Fruit fly (Drosophila melanogaster) whole organism, larva: ENCODE measurements around the gene Naa60.
A peak's percentile ranks its signal among the peaks of the same experiment; 100 is the strongest.

Experiments used
- noc ChIP-seq: fragments of 200-800 bp; sonication (Bioruptor generic); optimal IDR thresholded peaks from 3 replicates; lab custom pipeline; 2019; ENCODE audit warnings: missing biosample characterization, mild to moderate bottlenecking, missing genetic modification characterization, moderate library complexity

Gene Naa60

DNA sequence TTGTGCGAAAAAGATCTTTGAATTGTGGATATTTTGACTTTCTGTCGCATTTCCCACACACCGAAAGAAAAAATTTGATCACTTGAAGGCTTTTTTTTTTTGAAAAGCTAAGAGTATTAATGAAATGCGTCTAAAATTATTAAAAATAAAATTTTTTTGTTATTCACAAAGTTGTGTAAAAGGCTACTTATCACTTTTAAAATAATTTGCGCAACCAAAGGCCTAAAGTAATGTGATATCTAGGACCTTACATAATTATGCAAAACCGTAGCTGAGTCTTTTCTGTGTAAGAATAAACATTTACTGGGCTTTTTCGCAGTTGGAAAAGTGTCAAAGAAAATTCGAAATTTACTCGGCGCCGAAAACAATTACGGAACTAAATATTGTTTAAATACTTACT, 37.6 kb downstream of the Naa60 start:
- no peak for TF ChIP-seq noc (tag; lab: Kevin White, UChicago)

DNA sequence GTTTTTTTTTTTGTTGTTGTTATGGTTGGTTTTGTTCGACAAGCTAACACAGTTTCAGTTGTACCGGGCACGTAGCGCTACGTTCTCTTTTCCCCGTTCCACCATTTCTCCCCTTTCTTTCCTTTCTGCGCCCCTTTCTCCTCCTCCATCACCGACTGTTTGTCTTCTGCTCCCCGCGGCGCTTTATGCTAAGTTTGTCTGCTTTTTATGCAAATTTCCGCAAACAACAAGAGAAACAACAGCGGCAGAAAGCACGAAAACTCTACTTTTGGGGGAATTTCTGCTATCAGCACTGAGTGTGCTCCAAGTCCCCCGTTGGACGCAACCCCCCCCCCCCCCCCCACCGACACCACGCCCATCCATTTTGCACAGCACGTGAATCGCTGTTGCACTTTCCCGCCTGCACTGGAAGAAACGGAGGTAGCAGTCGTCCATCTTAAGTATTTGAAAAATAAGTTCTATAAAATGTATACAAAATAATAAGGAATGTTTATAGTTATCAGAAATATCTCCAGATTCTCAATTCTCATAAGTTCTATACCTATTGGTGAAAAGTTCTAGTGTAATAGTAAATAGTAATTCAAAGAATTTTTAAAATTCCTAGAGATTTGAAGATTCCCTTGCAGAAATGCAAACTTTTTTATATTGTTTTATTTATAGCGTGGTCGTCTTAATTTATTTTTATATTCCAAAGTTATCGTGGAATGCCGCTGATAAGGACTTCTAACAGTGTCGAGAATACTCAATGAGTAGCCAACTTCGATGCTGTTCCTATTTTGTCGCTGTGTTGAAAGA, 38.4 kb downstream of the Naa60 start:
- TF ChIP-seq noc (tag; lab: Kevin White, UChicago): no peak

DNA sequence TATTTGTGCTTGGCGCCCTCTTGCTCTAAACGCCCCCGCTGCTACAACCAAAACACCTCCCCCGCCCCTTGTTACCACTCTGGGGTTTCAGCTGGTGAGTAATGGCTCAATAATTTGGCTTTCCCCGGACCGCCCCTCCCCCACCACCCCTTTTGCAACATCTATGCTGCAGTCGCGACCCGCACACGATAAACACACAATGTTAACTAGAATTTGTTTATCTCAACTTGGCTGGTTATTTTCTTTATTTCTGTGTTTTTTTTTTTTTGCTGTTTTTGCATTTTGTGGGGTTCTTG, 39.0 kb downstream of the Naa60 start:
- TF ChIP-seq noc (tag; lab: Kevin White, UChicago): no peak

DNA sequence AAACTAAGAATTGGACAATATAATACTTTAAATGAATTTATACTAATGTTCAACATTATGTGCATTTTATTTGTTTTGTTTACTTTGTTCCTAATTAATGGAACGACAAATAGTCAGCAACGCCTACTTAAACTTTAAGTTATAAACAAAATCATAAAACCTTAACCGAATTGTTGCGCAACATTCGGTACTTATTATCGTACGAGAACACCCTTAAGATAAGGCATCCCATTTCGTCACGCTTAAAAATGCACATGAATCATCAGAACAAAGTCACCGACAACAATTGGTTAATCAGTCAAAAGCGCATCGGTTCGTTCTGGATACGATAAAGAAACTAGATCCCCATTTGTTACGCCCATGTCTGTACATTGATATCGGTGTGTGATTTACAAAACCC, 39.7 kb downstream of the Naa60 start:
- TF ChIP-seq noc (tag; lab: Kevin White, UChicago): no peak

DNA sequence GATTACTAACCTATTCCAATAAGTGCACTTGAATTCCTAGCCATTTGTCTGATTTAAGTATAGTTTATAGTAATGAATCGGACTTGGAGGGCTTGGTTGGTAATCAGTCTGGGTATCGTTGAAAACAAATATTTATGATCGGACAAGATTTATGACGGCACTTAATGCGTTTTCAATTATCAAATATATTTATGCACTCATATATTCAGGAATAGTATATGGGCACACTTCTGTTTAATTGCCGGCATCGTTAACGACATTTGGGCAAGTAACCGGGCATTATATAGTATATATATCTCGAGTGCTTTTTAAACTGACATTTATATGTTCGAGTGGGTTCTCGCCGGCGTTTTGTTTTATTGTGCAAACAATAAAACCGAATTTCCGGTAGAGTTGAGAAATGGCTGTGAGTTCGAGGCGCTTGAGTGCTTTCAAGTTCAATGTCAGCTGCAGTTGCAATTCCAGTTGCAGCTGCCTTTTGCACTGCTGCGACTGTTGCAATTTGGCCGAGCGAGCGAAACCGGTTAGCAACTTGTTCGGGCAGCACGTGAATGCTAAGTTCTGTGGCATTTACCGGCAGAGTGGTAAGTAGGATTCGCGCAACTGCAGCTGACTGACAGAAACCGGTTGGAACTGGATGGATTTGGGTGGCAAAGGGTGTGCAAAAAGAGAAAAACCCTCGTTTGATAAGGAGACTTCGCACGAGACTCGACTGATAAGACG, 41.1 kb downstream of the Naa60 start:
- TF ChIP-seq noc (tag; lab: Kevin White, UChicago): peak; percentile 31

DNA sequence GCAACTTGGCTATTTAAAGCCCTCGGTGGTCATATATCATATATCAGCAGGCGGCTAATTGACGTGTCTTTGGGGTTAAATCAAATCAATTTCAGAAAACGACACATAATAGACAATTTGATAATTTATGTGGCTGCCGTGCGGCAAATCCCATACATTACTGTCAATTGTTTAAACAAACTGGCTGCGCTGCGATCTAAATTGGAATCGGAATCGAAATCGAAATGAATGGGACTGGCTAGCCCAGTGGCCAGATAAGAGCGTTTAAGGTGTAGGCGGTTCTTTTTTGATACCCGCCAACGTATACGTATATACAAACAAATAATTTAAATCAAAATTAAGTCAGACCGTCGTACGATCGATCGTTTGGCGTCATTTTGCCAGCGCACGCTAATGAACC, 41.7 kb downstream of the Naa60 start:
- TF ChIP-seq noc (tag; lab: Kevin White, UChicago): peak; percentile 71

DNA sequence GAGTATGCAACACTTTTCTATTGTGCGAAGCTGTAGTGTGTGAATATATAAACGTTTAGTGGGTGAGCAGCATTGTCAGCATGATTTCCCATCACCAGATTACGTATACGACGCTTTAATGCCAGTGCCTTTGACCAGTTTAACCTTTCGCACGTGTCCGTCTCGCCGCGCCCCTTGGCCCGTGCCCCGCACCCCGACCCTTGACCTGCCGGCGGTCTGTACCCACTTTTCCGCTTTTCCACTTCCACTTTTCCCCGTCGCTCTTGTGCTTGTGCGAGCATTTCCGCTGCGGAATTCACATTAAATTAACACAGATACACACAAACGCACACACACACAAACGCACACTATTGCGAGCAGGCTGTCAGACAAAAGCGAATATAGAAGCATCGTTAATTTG, 49.0 kb downstream of the Naa60 start:
- TF ChIP-seq noc (tag; lab: Kevin White, UChicago): no peak

DNA sequence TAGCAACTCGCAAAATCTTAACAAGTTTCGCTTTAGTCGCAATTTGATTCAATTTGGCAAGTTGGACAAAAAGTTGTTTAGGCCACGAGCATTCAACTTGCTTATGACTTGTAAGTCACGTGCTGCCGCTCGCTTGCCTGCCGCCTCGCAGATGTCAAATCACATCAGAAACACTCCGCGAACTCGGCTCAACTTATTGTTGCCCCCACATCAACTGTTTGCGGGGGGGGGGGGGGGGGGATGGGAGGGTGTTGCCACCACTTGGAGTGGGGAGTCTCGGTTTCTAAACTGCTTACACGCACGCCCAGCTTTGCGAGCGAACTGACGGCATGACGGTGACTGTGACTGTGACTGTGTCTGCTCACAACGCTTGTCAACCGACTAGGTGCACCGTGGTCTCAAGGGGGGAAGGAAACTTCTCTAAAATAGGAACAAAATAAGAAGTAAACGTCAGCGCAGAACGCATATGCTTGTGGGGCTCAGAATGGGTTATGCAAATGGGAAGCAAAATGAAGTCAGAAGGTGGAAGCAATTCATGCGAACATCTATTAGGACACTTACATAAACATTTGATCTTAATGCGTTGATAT, 50.2 kb downstream of the Naa60 start:
- TF ChIP-seq noc (tag; lab: Kevin White, UChicago): no peak
